Fruit fly (Drosophila melanogaster): Measurements from ENCODE around the gene CG7215.
A peak's percentile ranks its signal among the peaks of the same experiment; 100 is the strongest.

Gene CG7215

DNA sequence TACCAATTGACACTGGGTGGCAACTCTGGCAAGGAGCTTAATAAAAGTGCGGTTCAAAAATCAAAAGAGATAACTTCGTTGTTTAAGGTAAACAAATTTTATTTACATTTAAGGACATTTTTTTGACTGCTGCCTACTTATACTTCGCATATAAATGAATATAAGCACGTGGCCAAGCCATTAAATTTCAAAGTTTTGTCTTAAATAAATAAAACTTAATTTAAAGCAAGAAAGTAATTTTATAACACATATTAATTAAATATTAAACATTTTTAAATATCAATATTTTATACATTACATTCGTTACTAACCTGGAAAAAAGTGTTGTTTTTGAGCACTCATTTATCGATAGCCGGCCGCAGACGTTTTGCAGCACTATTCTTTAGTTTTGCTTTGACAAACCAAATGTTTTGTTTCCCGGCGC lies 21.6 kb upstream of the CG7215 start, which contains the start of the genes CG12321 and MED17 (continued):
- TF ChIP-seq CG10654 (GFP tag; optimal IDR thresholded peaks at IDR 0.05) (peak; percentile 87), CG14014 (GFP tag; IDR thresholded peaks at IDR 0.05) (peak; percentile 87), lab (GFP tag; optimal IDR thresholded peaks at IDR 0.05) (peak; percentile 90), shn (GFP tag; optimal IDR thresholded peaks at IDR 0.05) (peak; percentile 34), sima (GFP tag; optimal IDR thresholded peaks at IDR 0.05) (no peak), salm (tag; optimal IDR thresholded peaks at IDR 0.05) (no peak), CG6854 (GFP tag; optimal IDR thresholded peaks at IDR 0.05) (peak; percentile 61), CG30020 (tag; optimal IDR thresholded peaks at IDR 0.05) (peak; percentile 73), CG4424 (GFP tag; optimal IDR thresholded peaks at IDR 0.05) (peak; percentile 91), gfzf (GFP tag; optimal IDR thresholded peaks at IDR 0.05) (no peak), scrt (GFP tag; optimal IDR thresholded peaks at IDR 0.05) (peak; percentile 71), CG12659 (GFP tag; optimal IDR thresholded peaks at IDR 0.05) (peak; percentile 96), ATbp (GFP tag; optimal IDR thresholded peaks at IDR 0.05) (no peak), CG10979 (tag; optimal IDR thresholded peaks at IDR 0.05) (peak; percentile 85), CG34376 (GFP tag; optimal IDR thresholded peaks at IDR 0.05) (peak; percentile 11), zfh2 (GFP tag; optimal IDR thresholded peaks at IDR 0.05) (peak; percentile 79), CG4328 (GFP tag; optimal IDR thresholded peaks at IDR 0.05) (peak; percentile 78), Vsx1 (GFP tag; optimal IDR thresholded peaks at IDR 0.05) (no peak), NFAT (GFP tag; IDR thresholded peaks at IDR 0.05) (peak; percentile 94), CG11093 (GFP tag; IDR thresholded peaks at IDR 0.05) (peak; percentile 80), B-H1 (GFP tag; IDR thresholded peaks at IDR 0.05) (peak; percentile 73), CG9797 (GFP tag; optimal IDR thresholded peaks at IDR 0.05) (peak; percentile 22), CG34422 (GFP tag; IDR thresholded peaks at IDR 0.05) (peak; percentile 89), ssp (GFP tag; IDR thresholded peaks at IDR 0.05) (peak; percentile 87), corto (GFP tag; optimal IDR thresholded peaks at IDR 0.05) (no peak), zf30C (GFP tag; optimal IDR thresholded peaks at IDR 0.05) (no peak), CG5180 (GFP tag; optimal IDR thresholded peaks at IDR 0.05) (no peak), sqz (GFP tag; optimal IDR thresholded peaks at IDR 0.05) (no peak), CG10147 (GFP tag; optimal IDR thresholded peaks at IDR 0.05) (peak; percentile 88), CG1602 (GFP tag; optimal IDR thresholded peaks at IDR 0.05) (peak; percentile 94), CG30431 (GFP tag; optimal IDR thresholded peaks at IDR 0.05) (peak; percentile 85), CG2712 (tag; optimal IDR thresholded peaks at IDR 0.05) (peak; percentile 92), CG6654 (GFP tag; optimal IDR thresholded peaks at IDR 0.05) (peak; percentile 69), slou (GFP tag; optimal IDR thresholded peaks at IDR 0.05) (peak; percentile 82), toy (GFP tag; IDR thresholded peaks at IDR 0.05) (peak; percentile 43; the same call in 1 of the 2 replicates), Trl (optimal IDR thresholded peaks at IDR 0.05) (no peak), Trl (GFP tag; optimal IDR thresholded peaks at IDR 0.05) (peak; percentile 19), ems (GFP tag; optimal IDR thresholded peaks at IDR 0.05) (no peak), ro (GFP tag; IDR thresholded peaks at IDR 0.05) (peak; percentile 67), Hmx (GFP tag; optimal IDR thresholded peaks at IDR 0.05) (peak; percentile 42), gcm2 (GFP tag; optimal IDR thresholded peaks at IDR 0.05) (peak; percentile 62)

DNA sequence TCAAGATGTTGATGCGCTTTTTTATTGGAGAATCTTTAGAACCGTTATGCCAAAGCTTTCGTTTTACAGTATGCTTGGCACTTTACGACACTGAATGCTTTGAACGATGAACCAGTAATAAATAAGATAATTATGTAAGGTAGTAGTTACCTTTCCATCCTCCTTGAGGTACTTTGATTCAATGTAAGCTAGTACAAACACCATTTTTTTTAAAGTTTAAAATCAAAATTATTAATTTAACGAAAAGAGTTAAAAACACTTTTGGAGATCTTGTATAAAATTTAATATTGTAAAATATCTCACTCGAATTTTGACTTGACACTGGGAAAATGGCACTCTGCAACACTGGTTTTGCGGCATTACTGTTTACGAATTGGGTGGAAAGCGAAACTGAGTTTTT lies 18.3 kb upstream of the CG7215 start, which contains the start of the genes Arp5 and CG7208:
Arp5 (plus strand) TSS at position 114 of the 400 bp plus-strand sequence.
CG7208 (minus strand) TSS at position 331 of the 400 bp plus-strand sequence.
- TF ChIP-seq CG7928 (GFP tag; optimal IDR thresholded peaks at IDR 0.05) (peak; percentile 30), Poxn (GFP tag; IDR thresholded peaks at IDR 0.05) (no peak), gro (GFP tag; optimal IDR thresholded peaks at IDR 0.05) (peak; percentile 47), CG4360 (GFP tag; IDR thresholded peaks at IDR 0.05) (no peak), Aef1 (GFP tag; IDR thresholded peaks at IDR 0.05) (peak; percentile 44), Dip3 (GFP tag; optimal IDR thresholded peaks at IDR 0.05) (peak; percentile 70), PHDP (tag; optimal IDR thresholded peaks at IDR 0.05) (peak; percentile 76), trh (GFP tag; optimal IDR thresholded peaks at IDR 0.05) (peak; percentile 23), CG8388 (GFP tag; optimal IDR thresholded peaks at IDR 0.05) (peak; percentile 52), vvl (GFP tag; IDR thresholded peaks at IDR 0.05) (peak; percentile 57), CG8359 (GFP tag; optimal IDR thresholded peaks at IDR 0.05; ENCODE audit: borderline replicate concordance) (no peak), CG8924 (tag; optimal IDR thresholded peaks at IDR 0.05) (peak; percentile 65), Atf6 (GFP tag; IDR thresholded peaks at IDR 0.05) (peak; percentile 56; the same call in 1 of the 2 replicates)
